Fruit fly (Drosophila melanogaster) S2 (cell line): ENCODE measurements around the gene BORCS6.

ENCODE experiments used
- CG8478 ChIP-seq: fragments of >200 bp; optimal IDR thresholded peaks from 2 replicates; lab custom pipeline; 2018
- CTCF ChIP-seq, 2 experiments: fragments of >200 bp; optimal IDR thresholded peaks; 2 replicates each; lab custom pipeline; 2018

DNA sequence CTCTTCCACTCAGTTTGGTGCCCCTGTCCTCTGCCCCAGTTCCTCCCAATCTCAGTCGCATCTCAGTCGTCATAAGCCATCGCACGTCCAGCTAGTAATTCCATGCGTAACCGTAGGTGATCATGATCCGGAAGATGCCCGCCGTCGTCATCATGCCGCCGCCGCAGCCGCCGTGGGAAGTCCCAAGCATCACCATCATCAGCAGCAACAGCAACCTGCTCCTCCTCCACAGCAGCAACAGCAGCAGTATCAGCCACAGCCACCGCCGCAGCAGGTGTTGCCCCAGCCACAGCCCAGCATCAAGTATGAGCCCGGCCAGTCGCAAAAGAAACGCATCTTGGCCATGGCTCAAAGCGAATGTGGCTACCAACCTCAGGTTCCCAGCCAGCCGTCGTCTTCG, 32.3 kb downstream of the BORCS6 start:
- TF ChIP-seq CG8478 (lab: Kevin White, UChicago) = no peak
- TF ChIP-seq CTCF (optimal IDR thresholded peaks at IDR 0.05; lab: Kevin White, UChicago) = no peak
